Fruit fly (Drosophila melanogaster) whole organism, wandering third instar larva: ENCODE results near the gene CG11588.

Source experiments
- Jra ChIP-seq: sonication (Bioruptor generic); optimal IDR thresholded peaks from 2 replicates; lab custom pipeline; 2016; ENCODE audit warnings: missing biosample characterization, missing genetic modification characterization
- br ChIP-seq: fragments of 200-800 bp; sonication (Bioruptor generic); optimal IDR thresholded peaks from 2 replicates; lab custom pipeline; 2016; ENCODE audit warnings: missing biosample characterization, missing genetic modification characterization
- tai ChIP-seq: sonication (Bioruptor generic); optimal IDR thresholded peaks from 2 replicates; lab custom pipeline; 2016; ENCODE audit warnings: missing biosample characterization, missing genetic modification characterization
- usp ChIP-seq: fragments of >200 bp; optimal IDR thresholded peaks from 2 replicates; lab custom pipeline; 2017; ENCODE audit warnings: missing biosample characterization, missing genetic modification characterization

dm6 chr3L:11966104-11966503 is 44.8 kb downstream of the CG11588 start, which contains the start of gene prc:
- TF ChIP-seq usp (GFP tag; lab: Kevin White, UChicago), result no peak
- TF ChIP-seq br, result no peak
- TF ChIP-seq tai (GFP tag; lab: Kevin White, UChicago), result no peak
- no peak for TF ChIP-seq Jra (GFP tag; lab: Kevin White, UChicago)
